Worm (Caenorhabditis elegans): ENCODE data around the gene C06E4.5.

DNA sequence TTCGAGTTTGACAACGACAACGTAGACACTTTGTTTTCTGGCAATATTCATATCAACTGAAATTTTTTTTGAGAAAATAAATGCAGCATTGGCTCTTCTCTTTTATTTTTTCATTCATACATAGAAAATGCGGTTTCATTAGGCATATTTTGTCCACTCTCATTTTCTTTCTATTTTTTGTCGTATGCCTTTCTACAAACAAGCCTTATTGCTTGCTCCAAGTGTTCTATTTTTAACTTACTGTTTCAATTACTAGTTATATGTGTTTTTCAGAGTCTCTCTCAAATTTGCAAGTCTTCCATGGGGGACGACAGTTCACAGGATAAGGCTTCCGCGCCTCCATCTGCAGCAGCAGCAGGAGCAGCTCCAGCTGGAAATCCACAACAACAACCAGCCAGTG is 48.8 kb upstream of the C06E4.5 start, which contains the start of gene kcc-1:
- TF ChIP-seq ama-1 (optimal IDR thresholded peaks at IDR 0.05) (no peak), tbx-11 (GFP tag; IDR thresholded peaks at IDR 0.05) (no peak), ceh-13 (GFP tag; optimal IDR thresholded peaks at IDR 0.05) (no peak), ceh-36 (tag; optimal IDR thresholded peaks at IDR 0.05) (no peak), ets-7 (tag; optimal IDR thresholded peaks at IDR 0.05) (no peak), pes-1 (GFP tag; IDR thresholded peaks at IDR 0.05) (no peak), sea-1 (GFP tag; conservative IDR thresholded peaks at IDR 0.05) (no peak)
